Worm (Caenorhabditis elegans) whole organism, L4 larva: ENCODE data around the gene F14E5.8.
A peak's percentile ranks its signal among the peaks of the same experiment; 100 is the strongest.

Experiments used
- D1046.2 ChIP-seq: fragments of 200-800 bp; sonication (Bioruptor generic); IDR thresholded peaks from 2 replicates; pipeline ENCODE4 v1.3.6; 2022; ENCODE audit warnings: missing genetic modification characterization, missing compliant biosample characterization
- F10B5.3 ChIP-seq: sonication (generic microtip); optimal IDR thresholded peaks from 2 replicates; lab custom pipeline; 2016; ENCODE audit warnings: mild to moderate bottlenecking, missing genetic modification characterization, missing compliant biosample characterization
- F26F4.8 ChIP-seq: fragments of 200-800 bp; sonication (Bioruptor generic); conservative IDR thresholded peaks from 2 replicates; pipeline ENCODE4 v1.3.6; 2022; ENCODE audit warnings: missing genetic modification characterization, missing compliant biosample characterization
- F44E2.7 ChIP-seq: fragments of 200-800 bp; sonication (Bioruptor generic); IDR thresholded peaks from 2 replicates; pipeline ENCODE4 v2.1.2; 2022; ENCODE audit warnings: missing genetic modification characterization, missing compliant biosample characterization
- T20F7.1 ChIP-seq: fragments of 200-800 bp; sonication (Bioruptor generic); optimal IDR thresholded peaks from 2 replicates; lab custom pipeline; 2018; ENCODE audit warnings: mild to moderate bottlenecking, missing genetic modification characterization, missing compliant biosample characterization
- T26A8.4 ChIP-seq: fragments of 200-800 bp; sonication (Bioruptor generic); IDR thresholded peaks from 2 replicates; pipeline ENCODE4 v1.3.6; 2022; ENCODE audit warnings: missing genetic modification characterization, missing compliant biosample characterization
- Y48G9A.11 ChIP-seq: fragments of 200-800 bp; sonication (Bioruptor generic); IDR thresholded peaks from 2 replicates; pipeline ENCODE4 v1.3.6; 2022; ENCODE audit warnings: missing genetic modification reagents, missing genetic modification characterization, missing compliant biosample characterization
- Y75B8A.6 ChIP-seq: fragments of 200-800 bp; sonication (Bioruptor generic); IDR thresholded peaks from 2 replicates; pipeline ENCODE4 v1.3.6; 2022; ENCODE audit warnings: missing genetic modification reagents, missing genetic modification characterization, missing compliant biosample characterization
- ZK337.2 ChIP-seq: fragments of 200-800 bp; sonication (Bioruptor generic); IDR thresholded peaks from 2 replicates; pipeline ENCODE4 v1.3.6; 2022; ENCODE audit warnings: missing genetic modification reagents, missing genetic modification characterization, missing compliant biosample characterization
- ZK546.5 ChIP-seq, 2 experiments: sonication (generic microtip); optimal IDR thresholded peaks; 2 replicates each; lab custom pipeline; 2017; ENCODE audit warnings: missing biosample characterization in 2 of 2, missing genetic modification characterization in 2 of 2
- aha-1 ChIP-seq: fragments of 150-350 bp; peaks from one replicate; lab custom pipeline; 2014; ENCODE audit warnings: missing biosample characterization, missing genetic modification characterization
- aly-2 ChIP-seq: sonication (generic microtip); optimal IDR thresholded peaks from 2 replicates; lab custom pipeline; 2018; ENCODE audit warnings: missing biosample characterization, missing genetic modification characterization
- attf-4 ChIP-seq: sonication (generic microtip); optimal IDR thresholded peaks from 3 replicates; lab custom pipeline; 2017; ENCODE audit warnings: missing biosample characterization, missing genetic modification characterization
- ceh-20 ChIP-seq: fragments of 200-800 bp; sonication (Bioruptor generic); IDR thresholded peaks from 2 replicates; pipeline ENCODE4 v1.3.6; 2022; ENCODE audit warnings: missing genetic modification reagents, missing genetic modification characterization, missing compliant biosample characterization
- ceh-28 ChIP-seq: fragments of 150-350 bp; optimal IDR thresholded peaks from 2 replicates; lab custom pipeline; 2014; ENCODE audit warnings: missing biosample characterization, missing genetic modification reagents, missing genetic modification characterization
- ceh-32 ChIP-seq: sonication (generic microtip); optimal IDR thresholded peaks from 2 replicates; lab custom pipeline; 2016; ENCODE audit warnings: mild to moderate bottlenecking, missing genetic modification characterization, missing compliant biosample characterization; ENCODE audit not compliant: poor library complexity
- ceh-62 ChIP-seq: sonication (generic microtip); optimal IDR thresholded peaks from 2 replicates; lab custom pipeline; 2017; ENCODE audit warnings: missing biosample characterization, missing genetic modification characterization
- ceh-82 ChIP-seq: sonication (generic microtip); optimal IDR thresholded peaks from 2 replicates; lab custom pipeline; 2017; ENCODE audit warnings: missing biosample characterization, missing genetic modification characterization
- cey-2 ChIP-seq: sonication (generic microtip); optimal IDR thresholded peaks from 3 replicates; lab custom pipeline; 2017; ENCODE audit warnings: missing genetic modification characterization, mild to moderate bottlenecking, missing compliant biosample characterization, antibody characterized with exemption, borderline replicate concordance; ENCODE audit not compliant: insufficient read depth
- ctbp-1 ChIP-seq: fragments of 200-800 bp; sonication (Bioruptor generic); IDR thresholded peaks from 2 replicates; pipeline ENCODE4 v1.3.6; 2022; ENCODE audit warnings: missing genetic modification reagents, missing genetic modification characterization, missing compliant biosample characterization
- daf-12 ChIP-seq: fragments of 150-350 bp; optimal IDR thresholded peaks from 2 replicates; lab custom pipeline; 2014; ENCODE audit warnings: missing biosample characterization, missing genetic modification reagents, missing genetic modification characterization
- daf-19 ChIP-seq: fragments of 200-800 bp; sonication (Bioruptor generic); conservative IDR thresholded peaks from 2 replicates; pipeline ENCODE4 v1.3.6; 2022; ENCODE audit warnings: missing genetic modification characterization, missing compliant biosample characterization
- dmd-9 ChIP-seq: fragments of 200-800 bp; sonication (Bioruptor generic); IDR thresholded peaks from 2 replicates; pipeline ENCODE4 v1.3.6; 2022; ENCODE audit warnings: missing genetic modification reagents, missing genetic modification characterization, missing compliant biosample characterization
- egl-27 ChIP-seq: sonication (generic microtip); optimal IDR thresholded peaks from 3 replicates; lab custom pipeline; 2017; ENCODE audit warnings: missing biosample characterization, missing genetic modification reagents, missing genetic modification characterization
- egl-43 ChIP-seq: fragments of 200-800 bp; sonication (Bioruptor generic); IDR thresholded peaks from 2 replicates; pipeline ENCODE4 v1.3.6; 2022; ENCODE audit warnings: missing genetic modification reagents, missing genetic modification characterization, missing compliant biosample characterization
- fos-1 ChIP-seq: fragments of 150-350 bp; optimal IDR thresholded peaks from 2 replicates; lab custom pipeline; 2014; ENCODE audit warnings: missing biosample characterization, missing genetic modification characterization
- gei-8 ChIP-seq: fragments of 200-800 bp; sonication (Bioruptor generic); optimal IDR thresholded peaks from 2 replicates; lab custom pipeline; 2018; ENCODE audit warnings: mild to moderate bottlenecking, missing genetic modification characterization, missing compliant biosample characterization
- hif-1 ChIP-seq, 2 experiments: sonication (generic microtip); optimal IDR thresholded peaks; 2 replicates each; lab custom pipeline; 2016 to 2017; ENCODE audit warnings: missing compliant biosample characterization in 2 of 2, missing genetic modification characterization in 2 of 2, missing genetic modification reagents in 2 of 2, missing genotype in 2 of 2, mild to moderate bottlenecking in 1 of 2
- hlh-11 ChIP-seq: fragments of 200-800 bp; sonication (Bioruptor generic); optimal IDR thresholded peaks from 2 replicates; lab custom pipeline; 2018; ENCODE audit warnings: mild to moderate bottlenecking, missing genetic modification characterization, missing compliant biosample characterization
- hlh-30 ChIP-seq: sonication (generic microtip); optimal IDR thresholded peaks from 2 replicates; lab custom pipeline; 2017; ENCODE audit warnings: antibody characterized with exemption, mild to moderate bottlenecking, missing genetic modification characterization, missing compliant biosample characterization; ENCODE audit not compliant: insufficient read depth
- hmg-1.1 ChIP-seq: fragments of 200-800 bp; sonication (Bioruptor generic); IDR thresholded peaks from 2 replicates; pipeline ENCODE4 v1.3.6; 2022; ENCODE audit warnings: missing genetic modification reagents, missing genetic modification characterization, missing compliant biosample characterization
- lin-13 ChIP-seq: fragments of 150-350 bp; optimal IDR thresholded peaks from 2 replicates; lab custom pipeline; 2014; ENCODE audit warnings: missing biosample characterization, missing genetic modification reagents, missing genetic modification characterization
- lin-38 ChIP-seq: fragments of 200-800 bp; sonication (Bioruptor generic); IDR thresholded peaks from 2 replicates; pipeline ENCODE4 v1.3.6; 2022; ENCODE audit warnings: missing genetic modification reagents, missing genetic modification characterization, missing compliant biosample characterization
- lir-3 ChIP-seq: sonication (generic microtip); optimal IDR thresholded peaks from 2 replicates; lab custom pipeline; 2016; ENCODE audit warnings: mild to moderate bottlenecking, missing genetic modification characterization, missing compliant biosample characterization
- madf-9 ChIP-seq: fragments of 200-800 bp; sonication (Bioruptor generic); conservative IDR thresholded peaks from 2 replicates; pipeline ENCODE4 v1.3.6; 2022; ENCODE audit warnings: missing genetic modification reagents, missing genetic modification characterization, missing compliant biosample characterization
- mes-2 ChIP-seq: sonication (generic microtip); optimal IDR thresholded peaks from 2 replicates; lab custom pipeline; 2016; ENCODE audit warnings: missing genotype, mild to moderate bottlenecking, missing genetic modification characterization, missing compliant biosample characterization; ENCODE audit not compliant: poor library complexity, severe bottlenecking
- mxl-2 ChIP-seq: fragments of 200-800 bp; sonication (Bioruptor generic); conservative IDR thresholded peaks from 2 replicates; pipeline ENCODE4 v1.3.6; 2022; ENCODE audit warnings: missing genetic modification reagents, missing genetic modification characterization, missing compliant biosample characterization
- nhr-10 ChIP-seq: fragments of 150-350 bp; optimal IDR thresholded peaks from 2 replicates; lab custom pipeline; 2014; ENCODE audit warnings: missing biosample characterization, missing genetic modification characterization
- nhr-111 ChIP-seq: fragments of 200-800 bp; sonication (Bioruptor generic); optimal IDR thresholded peaks from 2 replicates; lab custom pipeline; 2018; ENCODE audit warnings: mild to moderate bottlenecking, missing genetic modification characterization, missing compliant biosample characterization
- nhr-28 ChIP-seq: fragments of 150-350 bp; optimal IDR thresholded peaks from 2 replicates; lab custom pipeline; 2014; ENCODE audit warnings: missing biosample characterization, missing genetic modification characterization
- nhr-48 ChIP-seq: sonication (generic microtip); optimal IDR thresholded peaks from 2 replicates; lab custom pipeline; 2016; ENCODE audit warnings: mild to moderate bottlenecking, missing genetic modification characterization, missing compliant biosample characterization
- nhr-76 ChIP-seq: fragments of 150-350 bp; optimal IDR thresholded peaks from 2 replicates; lab custom pipeline; 2014; ENCODE audit warnings: missing biosample characterization, missing genetic modification characterization
- nhr-77 ChIP-seq: fragments of 150-350 bp; optimal IDR thresholded peaks from 2 replicates; lab custom pipeline; 2014; ENCODE audit warnings: missing biosample characterization, missing genetic modification characterization
- set-16 ChIP-seq: fragments of 200-800 bp; sonication (Bioruptor generic); IDR thresholded peaks from 2 replicates; pipeline ENCODE4 v1.3.6; 2022; ENCODE audit warnings: missing genetic modification reagents, missing genetic modification characterization, missing compliant biosample characterization
- skn-1 ChIP-seq: fragments of 150-350 bp; optimal IDR thresholded peaks from 2 replicates; lab custom pipeline; 2014; ENCODE audit warnings: missing biosample characterization, missing genetic modification characterization
- snpc-4 ChIP-seq: fragments of 150-350 bp; optimal IDR thresholded peaks from 2 replicates; lab custom pipeline; 2014; ENCODE audit warnings: missing biosample characterization, missing genetic modification characterization
- spr-1 ChIP-seq: sonication (generic microtip); optimal IDR thresholded peaks from 2 replicates; lab custom pipeline; 2016; ENCODE audit warnings: mild to moderate bottlenecking, missing genetic modification characterization, missing compliant biosample characterization
- tag-97 ChIP-seq: fragments of 200-800 bp; sonication (Bioruptor generic); IDR thresholded peaks from 2 replicates; pipeline ENCODE4 v1.3.6; 2022; ENCODE audit warnings: missing genetic modification characterization, missing compliant biosample characterization
- unc-130 ChIP-seq: sonication (generic microtip); optimal IDR thresholded peaks from 2 replicates; lab custom pipeline; 2016; ENCODE audit warnings: missing genetic modification reagents, missing genetic modification characterization, missing compliant biosample characterization
- unc-39 ChIP-seq: sonication (generic microtip); optimal IDR thresholded peaks from 2 replicates; lab custom pipeline; 2017; ENCODE audit warnings: missing biosample characterization, missing genetic modification characterization
- zfp-2 ChIP-seq: sonication (generic microtip); optimal IDR thresholded peaks from 2 replicates; lab custom pipeline; 2016; ENCODE audit warnings: mild to moderate bottlenecking, missing genetic modification characterization, missing compliant biosample characterization
- zfp-3 ChIP-seq: fragments of 200-800 bp; sonication (Bioruptor generic); conservative IDR thresholded peaks from 2 replicates; pipeline ENCODE4 v1.3.6; 2022; ENCODE audit warnings: missing genetic modification reagents, missing genetic modification characterization, missing compliant biosample characterization
- zip-2 ChIP-seq: fragments of 150-350 bp; optimal IDR thresholded peaks from 2 replicates; lab custom pipeline; 2014; ENCODE audit warnings: missing biosample characterization, missing genetic modification characterization

Gene F14E5.8

ce11 chrII:8442176-8442575 lies 22.3 kb downstream of the F14E5.8 start (continued):
- TF ChIP-seq set-16 (GFP tag; lab: Robert Waterston, UW) (no peak), nhr-28 (tag; lab: Kevin White, UChicago) (peak; percentile 74), attf-4 (tag; lab: Kevin White, UChicago) (no peak), ZK546.5 (tag; optimal IDR thresholded peaks at IDR 0.05; lab: Kevin White, UChicago) (no peak), lir-3 (tag; lab: Kevin White, UChicago) (no peak), unc-39 (tag; lab: Kevin White, UChicago) (no peak), zip-2 (tag; lab: Kevin White, UChicago) (no peak), nhr-76 (tag; lab: Kevin White, UChicago) (no peak), lin-13 (no peak), daf-19 (GFP tag; lab: Robert Waterston, UW) (no peak), snpc-4 (tag; lab: Kevin White, UChicago) (no peak), madf-9 (GFP tag; lab: Robert Waterston, UW) (no peak), nhr-111 (GFP tag; lab: Kevin White, UChicago) (no peak), F26F4.8 (no peak), T26A8.4 (GFP tag; lab: Robert Waterston, UW) (peak; percentile 23; the same call in 1 of the 2 replicates), skn-1 (tag; lab: Kevin White, UChicago) (no peak), gei-8 (GFP tag; lab: Kevin White, UChicago) (no peak), egl-27 (no peak), ceh-82 (tag; lab: Kevin White, UChicago) (no peak), egl-43 (GFP tag; lab: Robert Waterston, UW) (no peak), zfp-2 (tag; lab: Kevin White, UChicago) (no peak), hlh-30 (tag; lab: Kevin White, UChicago) (peak; percentile 48), tag-97 (GFP tag; lab: Robert Waterston, UW) (no peak), nhr-77 (tag; lab: Kevin White, UChicago) (no peak), aha-1 (tag; lab: Kevin White, UChicago) (no peak), zfp-3 (GFP tag; lab: Robert Waterston, UW) (no peak), T20F7.1 (GFP tag; lab: Kevin White, UChicago) (no peak), unc-130 (GFP tag; lab: Kevin White, UChicago) (no peak), mes-2 (tag; lab: Kevin White, UChicago) (peak; percentile 69), ceh-28 (tag; lab: Kevin White, UChicago) (no peak), cey-2 (tag; lab: Kevin White, UChicago) (no peak), ZK337.2 (GFP tag; lab: Robert Waterston, UW) (no peak), aly-2 (tag; lab: Kevin White, UChicago) (no peak), daf-12 (tag; lab: Kevin White, UChicago) (no peak), ctbp-1 (no peak), Y48G9A.11 (peak; percentile 6; the same call in 1 of the 2 replicates), fos-1 (tag; lab: Kevin White, UChicago) (no peak), nhr-48 (tag; lab: Kevin White, UChicago) (no peak), mxl-2 (GFP tag; lab: Robert Waterston, UW) (no peak), D1046.2 (GFP tag; lab: Robert Waterston, UW) (no peak), F44E2.7 (GFP tag; lab: Robert Waterston, UW) (no peak), spr-1 (tag; lab: Kevin White, UChicago) (no peak), Y75B8A.6 (GFP tag; lab: Robert Waterston, UW) (no peak), ceh-32 (no peak), nhr-10 (no peak), ceh-62 (tag; lab: Kevin White, UChicago) (no peak), F10B5.3 (tag; lab: Kevin White, UChicago) (no peak), hlh-11 (peak; percentile 26), ceh-20 (GFP tag; lab: Robert Waterston, UW) (0 out of 2 replicates have a peak, but pooled peaks have one; percentile 12), lin-38 (GFP tag; lab: Robert Waterston, UW) (peak; percentile 60), hmg-1.1 (GFP tag; lab: Robert Waterston, UW) (peak; percentile 48), hif-1 (tag; optimal IDR thresholded peaks at IDR 0.05; lab: Kevin White, UChicago) (peak in 1 of 2 experiments; percentile 5), dmd-9 (GFP tag; lab: Robert Waterston, UW) (no peak)
